Worm (Caenorhabditis elegans): ENCODE results near the gene cuc-1.

- no peak for TF ChIP-seq ama-1 (optimal IDR thresholded peaks at IDR 0.05)
- TF ChIP-seq hmbx-1 (tag; optimal IDR thresholded peaks at IDR 0.05), result no peak
- TF ChIP-seq ceh-13 (GFP tag; optimal IDR thresholded peaks at IDR 0.05), result no peak
- TF ChIP-seq ceh-36 (tag; optimal IDR thresholded peaks at IDR 0.05), result no peak
- no peak for TF ChIP-seq sea-1 (GFP tag; conservative IDR thresholded peaks at IDR 0.05)
- TF ChIP-seq hnd-1 (tag; optimal IDR thresholded peaks at IDR 0.05), result no peak
- TF ChIP-seq flt-1 (GFP tag; IDR thresholded peaks at IDR 0.05), result no peak
- TF ChIP-seq scrt-1 (GFP tag; IDR thresholded peaks at IDR 0.05), result no peak
- TF ChIP-seq tbx-37 (GFP tag; conservative IDR thresholded peaks at IDR 0.05), result no peak
- TF ChIP-seq tbx-11 (GFP tag; IDR thresholded peaks at IDR 0.05), result no peak
- no peak for TF ChIP-seq aly-1 (tag; optimal IDR thresholded peaks at IDR 0.05)
- no peak for TF ChIP-seq hmg-4 (GFP tag; optimal IDR thresholded peaks at IDR 0.05)
- TF ChIP-seq tra-4 (tag; optimal IDR thresholded peaks at IDR 0.05), result no peak
These were observed 42.6 kb upstream of the cuc-1 start for ce11 chrIII:7903427-7903826.
